Fruit fly (Drosophila melanogaster): ENCODE results near the gene mthl6.
A peak's percentile ranks its signal among the peaks of the same experiment; 100 is the strongest.
"Not testable (repeated sequence)": the region's sequence is repeated elsewhere in the genome, so short reads cannot be mapped to it uniquely, and the experiment has no call there.

The mthl6 gene

DNA sequence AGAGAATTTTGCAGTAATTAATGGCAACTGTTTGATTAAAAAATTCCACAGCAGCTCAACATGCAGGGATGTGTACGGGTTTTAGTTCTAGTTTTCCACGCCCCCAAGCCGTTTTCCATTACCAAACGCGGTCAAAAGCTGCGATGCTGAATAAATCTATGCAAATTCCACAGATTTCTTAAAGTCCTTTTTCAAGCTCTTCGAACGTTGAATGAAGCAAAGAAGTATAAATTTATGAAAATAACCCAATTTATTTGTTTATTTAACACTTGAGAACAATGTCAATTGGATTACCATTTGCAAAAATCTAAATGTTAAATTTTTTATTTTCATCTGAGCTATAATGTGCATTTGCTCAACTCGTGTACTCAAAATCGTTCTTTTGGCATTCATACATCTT lies 20.6 kb upstream of the mthl6 start, which contains the start of the genes CG42660, CG42661 and Tsp66A:
Gene CG42660, plus strand, starts transcription at position 301 of the 400 bp plus-strand sequence.
Gene CG42661, plus strand, starts transcription at position 301 of the 400 bp plus-strand sequence.
Gene Tsp66A, plus strand, starts transcription at position 301 of the 400 bp plus-strand sequence.
- TF ChIP-seq CG7101 (tag; optimal IDR thresholded peaks at IDR 0.05) (no peak), cnc (optimal IDR thresholded peaks at IDR 0.05) (no peak), Clk (GFP tag; optimal IDR thresholded peaks at IDR 0.05) (no peak), CG7045 (GFP tag; optimal IDR thresholded peaks at IDR 0.05) (no peak), toe (GFP tag; optimal IDR thresholded peaks at IDR 0.05) (no peak), kay (GFP tag; ENCODE audit: borderline replicate concordance) (no peak)

DNA sequence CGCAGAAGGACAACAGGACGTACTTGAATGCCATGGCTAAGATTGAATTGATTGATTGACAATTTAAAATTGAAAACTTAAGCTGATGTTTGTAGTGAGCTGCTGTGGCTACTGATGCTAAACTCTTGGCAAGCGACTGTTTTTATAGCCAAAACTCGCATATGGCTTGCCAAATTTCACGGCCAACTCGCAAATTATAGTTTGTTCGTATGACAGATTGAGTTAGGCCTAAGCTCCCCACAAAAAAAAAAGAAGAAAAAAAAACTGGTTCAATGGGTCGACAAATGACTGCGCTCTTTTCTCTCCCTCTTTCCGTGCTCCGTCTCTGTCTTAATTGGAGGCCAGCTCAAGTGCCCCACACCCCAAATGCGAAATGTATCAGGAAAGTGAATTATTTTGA lies 15.6 kb upstream of the mthl6 start, which contains the start of gene CG8543:
Gene CG8543, minus strand, starts transcription at position 101 of the 400 bp plus-strand sequence.
- no peak for TF ChIP-seq ovo (GFP tag; optimal IDR thresholded peaks at IDR 0.05)
- TF ChIP-seq Hr96 (GFP tag; optimal IDR thresholded peaks at IDR 0.05): no peak
- TF ChIP-seq CG14711 (tag; optimal IDR thresholded peaks at IDR 0.05): no peak
- no peak for TF ChIP-seq CG7101 (tag; optimal IDR thresholded peaks at IDR 0.05)

DNA sequence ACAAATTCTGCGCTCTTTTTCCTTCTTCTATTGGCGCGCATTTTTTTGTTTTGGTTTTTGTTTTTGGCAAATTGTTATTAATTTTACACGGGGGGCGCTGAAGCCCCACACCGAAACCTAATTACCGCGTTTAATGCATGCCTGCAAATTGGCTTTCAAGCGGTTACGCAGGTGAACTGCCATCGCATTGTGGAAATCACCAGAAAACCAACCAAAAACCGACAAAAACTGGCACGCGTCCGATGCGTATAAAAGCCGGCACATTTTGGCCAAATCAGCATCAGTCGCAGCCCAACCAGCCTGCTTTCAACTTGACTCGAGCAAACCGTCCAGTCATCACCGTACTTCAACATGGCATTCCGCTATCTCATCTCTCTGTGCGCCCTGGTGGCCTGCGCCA lies 14.5 kb upstream of the mthl6 start, which contains the start of gene CG8541:
Gene CG8541, plus strand, starts transcription at position 301 of the 400 bp plus-strand sequence.
- TF ChIP-seq Clk (GFP tag; optimal IDR thresholded peaks at IDR 0.05) (no peak), CG1620 (GFP tag; optimal IDR thresholded peaks at IDR 0.05) (no peak)

DNA sequence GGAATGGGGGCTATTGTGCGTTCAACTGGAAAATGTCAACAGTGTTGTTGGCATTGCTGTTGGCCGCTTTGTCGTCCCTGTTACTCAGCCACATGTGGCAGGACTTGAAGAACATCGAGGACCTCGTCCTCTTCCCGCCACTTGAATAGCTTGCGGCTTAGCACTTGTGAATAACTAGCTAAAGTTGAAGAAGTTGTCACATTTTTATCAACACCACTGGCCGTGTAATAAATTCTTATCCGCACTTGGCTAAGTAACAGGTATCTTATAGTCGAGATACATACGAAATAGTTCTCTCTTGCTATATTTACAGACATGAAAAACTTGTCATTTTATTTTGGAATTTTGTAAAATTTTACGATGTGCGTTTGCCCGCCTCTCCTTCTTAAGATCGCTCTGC lies 10.5 kb upstream of the mthl6 start, which contains the start of gene CG43292:
Gene CG43292, plus strand, starts transcription at position 301 of the 400 bp plus-strand sequence.
- TF ChIP-seq Mnt (GFP tag; optimal IDR thresholded peaks at IDR 0.05) (no peak), CG5204 (GFP tag; optimal IDR thresholded peaks at IDR 0.05) (no peak), CG11617 (GFP tag; optimal IDR thresholded peaks at IDR 0.05) (no peak), CG7101 (tag; optimal IDR thresholded peaks at IDR 0.05) (no peak), tj (GFP tag; optimal IDR thresholded peaks at IDR 0.05) (no peak), bab1 (GFP tag; optimal IDR thresholded peaks at IDR 0.05) (no peak), toe (GFP tag; optimal IDR thresholded peaks at IDR 0.05) (no peak), cnc (optimal IDR thresholded peaks at IDR 0.05) (no peak), Clk (GFP tag; optimal IDR thresholded peaks at IDR 0.05) (no peak), CG33017 (tag; optimal IDR thresholded peaks at IDR 0.05) (no peak), CG12768 (GFP tag; optimal IDR thresholded peaks at IDR 0.05) (no peak)

DNA sequence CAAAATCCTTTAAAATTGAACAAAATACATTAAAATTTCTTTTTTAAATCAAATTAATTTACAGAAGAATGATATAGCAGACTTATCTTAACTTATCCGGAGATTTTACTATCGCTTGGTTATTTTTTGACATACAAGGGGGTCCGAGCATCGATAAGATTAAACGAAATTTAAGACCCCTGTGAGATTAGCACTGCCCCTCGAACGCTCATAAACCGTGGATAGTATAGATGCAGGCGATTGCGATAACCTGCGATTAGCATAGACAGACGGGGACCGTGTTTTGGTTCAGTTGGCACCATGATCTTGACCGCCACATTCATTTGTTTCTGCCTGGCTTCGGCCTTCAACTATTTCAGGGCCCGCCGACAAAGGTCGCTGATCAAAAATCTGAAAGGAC lies 5.8 kb downstream of the mthl6 start, which contains the start of gene Cyp316a1:
Gene Cyp316a1, plus strand, starts transcription at position 301 of the 400 bp plus-strand sequence.
- no peak for TF ChIP-seq cic (GFP tag; optimal IDR thresholded peaks at IDR 0.05)
- no peak for TF ChIP-seq CG7045 (GFP tag; optimal IDR thresholded peaks at IDR 0.05)
- TF ChIP-seq pad (GFP tag; optimal IDR thresholded peaks at IDR 0.05): no peak
- TF ChIP-seq CG7101 (tag; optimal IDR thresholded peaks at IDR 0.05): no peak
- TF ChIP-seq Mnt (GFP tag; optimal IDR thresholded peaks at IDR 0.05): no peak
- no peak for TF ChIP-seq CG12768 (GFP tag; optimal IDR thresholded peaks at IDR 0.05)
- TF ChIP-seq CG33017 (tag; optimal IDR thresholded peaks at IDR 0.05): no peak
- TF ChIP-seq Hr96 (GFP tag; optimal IDR thresholded peaks at IDR 0.05): no peak
- no peak for TF ChIP-seq CG1620 (GFP tag; optimal IDR thresholded peaks at IDR 0.05)
- TF ChIP-seq cnc (optimal IDR thresholded peaks at IDR 0.05): no peak
- TF ChIP-seq Clk (GFP tag; optimal IDR thresholded peaks at IDR 0.05): no peak
- TF ChIP-seq CG5204 (GFP tag; optimal IDR thresholded peaks at IDR 0.05): no peak
- no peak for TF ChIP-seq CG14711 (tag; optimal IDR thresholded peaks at IDR 0.05)

DNA sequence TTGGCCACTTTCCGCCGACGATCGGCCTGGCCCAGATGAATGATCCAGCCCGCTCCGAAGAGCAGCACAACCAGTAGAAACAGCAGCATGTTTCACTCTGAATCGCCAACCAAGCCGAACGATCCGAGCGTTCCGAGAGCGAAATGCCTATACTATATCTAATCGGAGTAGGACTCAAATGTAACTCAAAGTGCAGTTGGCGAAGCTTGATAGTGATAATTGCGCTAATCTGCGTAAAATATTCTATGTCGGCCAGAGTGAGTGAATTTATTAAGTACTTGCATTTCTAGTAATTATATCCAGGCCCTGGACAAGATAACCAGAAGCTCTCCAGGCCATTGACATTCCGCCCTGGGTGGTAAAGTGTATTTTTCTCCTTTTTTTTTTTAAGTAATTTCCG lies 10.3 kb downstream of the mthl6 start, which contains the start of gene Cyp4d8:
Gene Cyp4d8, minus strand, starts transcription at position 101 of the 400 bp plus-strand sequence.
- TF ChIP-seq tj (GFP tag; optimal IDR thresholded peaks at IDR 0.05): no peak
- peak; percentile 23 for TF ChIP-seq cic (GFP tag; optimal IDR thresholded peaks at IDR 0.05)

DNA sequence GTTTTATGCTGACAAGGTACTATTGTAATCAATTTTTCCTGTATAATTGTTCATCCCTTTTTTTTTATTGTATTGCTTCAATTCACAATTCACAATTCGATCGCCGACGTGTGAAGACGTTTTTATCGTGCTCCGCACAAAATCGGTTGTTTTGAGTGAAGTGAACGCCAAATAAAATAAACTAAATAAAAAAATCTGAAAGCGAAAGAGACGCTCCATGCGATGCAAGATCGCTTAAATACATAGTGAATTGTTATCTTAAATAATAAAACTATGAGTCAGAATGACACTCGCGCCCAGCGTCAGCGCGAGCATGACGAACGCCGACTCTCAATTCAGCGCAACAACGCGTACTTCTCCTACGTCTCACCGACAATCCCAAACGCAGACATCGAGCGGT lies 13.0 kb downstream of the mthl6 start, which contains the start of gene CG8539:
Gene CG8539, minus strand, starts transcription at position 101 of the 400 bp plus-strand sequence.
- not testable (repeated sequence) for TF ChIP-seq kay (GFP tag; ENCODE audit: borderline replicate concordance); tj (GFP tag; optimal IDR thresholded peaks at IDR 0.05); ovo (GFP tag; optimal IDR thresholded peaks at IDR 0.05)

DNA sequence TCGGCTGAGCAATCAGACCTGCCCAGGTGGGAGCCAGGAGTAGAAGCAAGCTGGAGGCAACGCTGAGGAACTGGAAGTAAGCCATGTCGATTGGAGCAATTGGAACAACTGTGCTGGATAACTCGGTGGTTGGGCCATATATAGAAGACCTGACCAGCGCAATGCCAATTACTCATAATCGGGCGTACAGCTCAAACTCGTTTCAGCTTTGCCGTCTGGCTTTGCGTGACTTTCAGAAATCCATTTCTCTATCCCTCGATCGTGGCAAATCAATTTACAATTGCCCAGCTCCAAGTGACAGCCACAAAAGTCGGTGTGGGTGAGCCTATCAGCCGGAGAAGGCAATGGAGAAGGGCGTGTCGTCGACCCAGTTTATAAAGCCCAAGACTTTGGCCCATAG lies 20.4 kb downstream of the mthl6 start, which contains the start of gene CG7548:
Gene CG7548, minus strand, starts transcription at position 101 of the 400 bp plus-strand sequence.
- TF ChIP-seq tj (GFP tag; optimal IDR thresholded peaks at IDR 0.05): no peak
